Worm (Caenorhabditis elegans): Measurements from ENCODE around the gene T26H5.10.

ce11 chrV:15445437-15445836 lies 1.8 kb upstream of the T26H5.10 start, which contains the start of gene srh-239:
- TF ChIP-seq unc-130 (GFP tag; optimal IDR thresholded peaks at IDR 0.05) (no peak), unc-62 (GFP tag; optimal IDR thresholded peaks at IDR 0.05) (no peak), egrh-3 (GFP tag; IDR thresholded peaks at IDR 0.05) (no peak), madf-6 (GFP tag; IDR thresholded peaks at IDR 0.05) (no peak), sea-2 (GFP tag; IDR thresholded peaks at IDR 0.05) (no peak), hmg-20 (GFP tag; IDR thresholded peaks at IDR 0.05) (no peak), F10E7.11 (tag; optimal IDR thresholded peaks at IDR 0.05) (no peak), F23B12.7 (tag; optimal IDR thresholded peaks at IDR 0.05; ENCODE audit: insufficient read depth) (no peak), F49E8.2 (tag; optimal IDR thresholded peaks at IDR 0.05; ENCODE audit: insufficient read depth) (no peak), ama-1 (optimal IDR thresholded peaks at IDR 0.05) (no peak), ama-1 (GFP tag; optimal IDR thresholded peaks at IDR 0.05) (no peak), snpc-4 (GFP tag; optimal IDR thresholded peaks at IDR 0.05) (no peak), snpc-4 (tag; optimal IDR thresholded peaks at IDR 0.05) (no peak), tbx-9 (tag; optimal IDR thresholded peaks at IDR 0.05; ENCODE audit: borderline replicate concordance) (no peak), F37B4.10 (GFP tag; IDR thresholded peaks at IDR 0.05) (no peak), F22D6.2 (tag; optimal IDR thresholded peaks at IDR 0.05) (no peak)

Measured in whole organism, young adult.